Worm (Caenorhabditis elegans): Measurements from ENCODE around the gene cyl-1.
A peak's percentile ranks its signal among the peaks of the same experiment; 100 is the strongest.

DNA sequence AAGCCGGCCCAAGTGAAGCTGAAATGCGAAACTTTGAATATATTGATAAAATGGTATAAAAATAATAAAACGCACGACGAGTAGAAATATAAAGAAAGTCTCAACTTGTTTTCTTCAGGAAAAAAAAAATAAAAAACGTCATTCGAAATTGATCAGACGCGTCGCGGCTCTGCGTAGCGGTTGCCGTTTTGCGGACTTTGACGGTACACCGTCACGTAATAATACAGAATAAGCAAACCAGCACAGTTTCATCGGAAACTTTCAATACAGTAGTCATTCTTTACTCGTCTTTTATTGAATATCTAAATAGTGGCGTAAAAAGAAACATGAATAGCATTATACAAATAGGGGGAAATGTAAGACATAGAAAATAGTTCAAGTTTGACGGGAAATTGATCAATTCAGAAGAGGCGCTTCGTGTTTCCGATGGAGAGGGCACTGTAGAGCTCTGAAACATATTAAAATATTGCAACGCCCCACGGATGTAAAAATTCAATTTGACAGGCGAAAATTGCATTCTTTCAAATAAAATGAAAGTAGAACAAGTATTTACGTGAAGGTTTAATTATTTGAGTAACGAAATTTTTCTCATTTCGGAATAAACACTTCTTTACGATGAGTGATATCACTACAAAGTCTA is at the start of gene cyl-1, which contains the start of gene C52E4.7:
- TF ChIP-seq mdl-1 (tag; optimal IDR thresholded peaks at IDR 0.05) (no peak), F26F4.8 (GFP tag; conservative IDR thresholded peaks at IDR 0.05) (no peak), hmg-1.1 (GFP tag; IDR thresholded peaks at IDR 0.05) (no peak), nhr-237 (tag; optimal IDR thresholded peaks at IDR 0.05) (no peak), F49E8.2 (tag; optimal IDR thresholded peaks at IDR 0.05; ENCODE audit: borderline replicate concordance) (no peak), D1046.2 (GFP tag; IDR thresholded peaks at IDR 0.05) (no peak), egl-27 (tag; optimal IDR thresholded peaks at IDR 0.05) (no peak), dpl-1 (GFP tag; optimal IDR thresholded peaks at IDR 0.05) (peak; percentile 67), pha-4 (GFP tag; IDR thresholded peaks at IDR 0.05) (no peak), pha-4 (tag; optimal IDR thresholded peaks at IDR 0.05) (no peak), ama-1 (optimal IDR thresholded peaks at IDR 0.05) (no peak), nhr-25 (tag; optimal IDR thresholded peaks at IDR 0.05; ENCODE audit: borderline replicate concordance, insufficient read depth) (peak; percentile 39)

Measured in whole organism, L4 larva.